Worm (Caenorhabditis elegans): ENCODE data around the gene ZK218.4.

ce11 chrV:17094568-17094967 is 4.1 kb upstream of the ZK218.4 start:
- TF ChIP-seq lin-13 (tag; optimal IDR thresholded peaks at IDR 0.05), result no peak
- no peak for TF ChIP-seq tbx-8 (GFP tag; optimal IDR thresholded peaks at IDR 0.05)
- TF ChIP-seq unc-120 (tag; optimal IDR thresholded peaks at IDR 0.05; ENCODE audit: poor library complexity, severe bottlenecking), result no peak
- no peak for TF ChIP-seq nhr-12 (tag; optimal IDR thresholded peaks at IDR 0.05)
- no peak for TF ChIP-seq elt-1 (tag; optimal IDR thresholded peaks at IDR 0.05; ENCODE audit: borderline replicate concordance, insufficient read depth)
- TF ChIP-seq ces-1 (GFP tag; optimal IDR thresholded peaks at IDR 0.05), result no peak
- TF ChIP-seq mab-5 (tag; optimal IDR thresholded peaks at IDR 0.05), result no peak
- no peak for TF ChIP-seq ham-2 (GFP tag; optimal IDR thresholded peaks at IDR 0.05)
- no peak for TF ChIP-seq pha-4 (tag; optimal IDR thresholded peaks at IDR 0.05)

Data from whole organism, mixed stage, embryonic.